Fruit fly (Drosophila melanogaster) whole organism, pupa: ENCODE data around the gene for.

Source experiments
- CG12605 ChIP-seq: fragments of 200-800 bp; sonication (Bioruptor generic); IDR thresholded peaks from 2 replicates; pipeline ENCODE4 v1.3.6; 2022; ENCODE audit warnings: missing biosample characterization, missing genetic modification characterization
- CG14655 ChIP-seq: fragments of 200-800 bp; sonication (Bioruptor generic); optimal IDR thresholded peaks from 3 replicates; lab custom pipeline; 2017; ENCODE audit warnings: mild to moderate bottlenecking, missing biosample characterization, missing genetic modification reagents, missing genetic modification characterization
- CG15710 ChIP-seq: fragments of 200-800 bp; sonication (Bioruptor generic); optimal IDR thresholded peaks from 2 replicates; lab custom pipeline; 2018; ENCODE audit warnings: missing biosample characterization, mild to moderate bottlenecking, missing genetic modification characterization, moderate library complexity
- CG17806 ChIP-seq: fragments of 200-800 bp; sonication (Bioruptor generic); optimal IDR thresholded peaks from 2 replicates; lab custom pipeline; 2018; ENCODE audit warnings: missing biosample characterization, mild to moderate bottlenecking, missing genetic modification characterization, moderate library complexity
- CG34367 ChIP-seq: fragments of 200-800 bp; sonication (Bioruptor generic); optimal IDR thresholded peaks from 2 replicates; lab custom pipeline; 2018; ENCODE audit warnings: missing biosample characterization, mild to moderate bottlenecking, missing genetic modification characterization
- CG8159 ChIP-seq: fragments of 200-800 bp; sonication (Bioruptor generic); optimal IDR thresholded peaks from 3 replicates; lab custom pipeline; 2018; ENCODE audit warnings: missing biosample characterization, mild to moderate bottlenecking, missing genetic modification characterization, moderate library complexity
- CG8301 ChIP-seq: fragments of 200-800 bp; sonication (Bioruptor generic); optimal IDR thresholded peaks from 2 replicates; lab custom pipeline; 2018; ENCODE audit warnings: missing biosample characterization, mild to moderate bottlenecking, missing genetic modification characterization
- EcR ChIP-seq: fragments of 200-800 bp; sonication (Bioruptor generic); optimal IDR thresholded peaks from 3 replicates; lab custom pipeline; 2019; ENCODE audit warnings: missing biosample characterization, missing genetic modification characterization, mild to moderate bottlenecking, moderate library complexity, missing genetic modification reagents
- Pif1A ChIP-seq: fragments of 200-800 bp; sonication (Bioruptor generic); optimal IDR thresholded peaks from 3 replicates; lab custom pipeline; 2016; ENCODE audit warnings: missing biosample characterization, missing genetic modification characterization
- Pif1B ChIP-seq: fragments of 200-800 bp; sonication (Bioruptor generic); optimal IDR thresholded peaks from 3 replicates; lab custom pipeline; 2016; ENCODE audit warnings: missing biosample characterization, missing genetic modification characterization
- Snoo ChIP-seq: fragments of 200-800 bp; sonication (Bioruptor generic); optimal IDR thresholded peaks from 3 replicates; lab custom pipeline; 2017; ENCODE audit warnings: missing biosample characterization, mild to moderate bottlenecking, missing genetic modification characterization, inconsistent platforms
- gl ChIP-seq: fragments of 200-800 bp; sonication (Bioruptor generic); optimal IDR thresholded peaks from 2 replicates; lab custom pipeline; 2018; ENCODE audit warnings: missing biosample characterization, mild to moderate bottlenecking, missing genetic modification characterization
- rn ChIP-seq: fragments of 200-800 bp; sonication (Bioruptor generic); IDR thresholded peaks from 2 replicates; pipeline ENCODE4 v1.3.6; 2022; ENCODE audit warnings: missing biosample characterization, missing genetic modification characterization

DNA sequence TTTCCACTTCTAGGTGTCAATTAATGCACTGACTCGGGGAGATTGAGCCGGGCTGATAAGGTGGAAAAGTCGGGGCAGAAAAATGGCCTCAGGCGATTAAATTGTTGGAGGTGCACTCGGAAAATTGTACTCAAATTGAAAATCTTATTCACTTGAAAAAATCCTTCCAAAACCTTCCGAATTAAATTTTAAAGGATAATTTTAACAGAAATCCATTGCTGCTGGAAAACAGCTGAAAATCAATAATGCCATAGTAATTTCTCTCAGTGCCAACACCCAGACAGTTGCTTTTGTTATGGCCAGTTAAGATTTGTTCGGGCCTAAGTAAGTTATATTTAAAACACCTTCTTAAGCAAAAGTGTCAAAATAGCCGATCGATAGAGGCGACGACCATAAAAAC lies 55.9 kb downstream of the for start:
- TF ChIP-seq EcR (GFP tag; lab: Kevin White, UChicago), result no peak
- no peak for TF ChIP-seq Pif1A (GFP tag; lab: Kevin White, UChicago)
- no peak for TF ChIP-seq Pif1B
- no peak for TF ChIP-seq gl
- TF ChIP-seq CG34367 (tag; lab: Kevin White, UChicago), result no peak
- TF ChIP-seq CG8301 (tag; lab: Kevin White, UChicago), result no peak
- peak; percentile 24 for TF ChIP-seq CG17806 (tag; lab: Kevin White, UChicago)
- TF ChIP-seq Snoo, result no peak
- no peak for TF ChIP-seq CG12605 (GFP tag; lab: Robert Waterston, UW)
- no peak for TF ChIP-seq rn (GFP tag; lab: Robert Waterston, UW)
- TF ChIP-seq CG8159 (tag; lab: Kevin White, UChicago), result peak; percentile 12
- TF ChIP-seq CG15710, result peak; percentile 25
- TF ChIP-seq CG14655, result no peak
